Worm (Caenorhabditis elegans) whole organism, L4/young adult: Measurements from ENCODE around the gene pot-3.

Experiments
- W03F9.2 ChIP-seq: fragments of 150-350 bp; optimal IDR thresholded peaks from 2 replicates; lab custom pipeline; 2014; ENCODE audit warnings: missing biosample characterization, missing genetic modification characterization
- dao-5 ChIP-seq: sonication (generic microtip); optimal IDR thresholded peaks from 2 replicates; lab custom pipeline; 2016; ENCODE audit warnings: missing genotype, missing genetic modification characterization, moderate library complexity, missing compliant biosample characterization

DNA sequence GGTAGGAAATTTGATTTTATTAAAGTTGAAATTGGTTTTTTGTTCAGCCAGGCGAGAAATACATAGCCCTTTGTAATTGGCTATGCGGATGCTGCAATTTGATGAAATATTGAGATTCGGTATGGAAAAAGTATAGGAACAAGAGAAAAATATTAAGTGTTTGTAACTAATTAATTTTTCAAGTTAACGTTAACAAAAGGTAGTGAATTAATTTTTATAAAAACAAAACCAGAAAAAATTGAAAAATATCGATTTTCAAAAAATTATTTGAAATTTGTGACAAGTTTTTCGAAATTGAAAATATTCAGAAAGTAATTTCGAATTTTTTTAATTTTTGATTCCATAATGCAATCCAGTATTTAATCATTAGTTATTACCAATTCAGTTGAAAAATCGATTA, 48.4 kb upstream of the pot-3 start, which contains the start of gene W06F12.2:
- TF ChIP-seq W03F9.2 = no peak
- TF ChIP-seq dao-5 (tag; lab: Kevin White, UChicago) = no peak
